Worm (Caenorhabditis elegans) whole organism, L2 larva: Measurements from ENCODE around the gene T06E8.2.

Source experiments
- C34F6.9 ChIP-seq: fragments of 150-350 bp; optimal IDR thresholded peaks from 2 replicates; lab custom pipeline; 2014; ENCODE audit warnings: missing biosample characterization, missing genetic modification characterization
- F13H6.1 ChIP-seq: sonication (generic microtip); optimal IDR thresholded peaks from 2 replicates; lab custom pipeline; 2016; ENCODE audit warnings: missing genetic modification characterization, missing compliant biosample characterization
- R02D3.7 ChIP-seq: fragments of 150-350 bp; optimal IDR thresholded peaks from 2 replicates; lab custom pipeline; 2014; ENCODE audit warnings: missing biosample characterization, missing genetic modification characterization
- Y55F3AM.14 ChIP-seq: fragments of 200-800 bp; sonication (Bioruptor generic); optimal IDR thresholded peaks from 2 replicates; lab custom pipeline; 2018; ENCODE audit warnings: mild to moderate bottlenecking, missing genetic modification characterization, missing compliant biosample characterization
- ZK546.5 ChIP-seq: sonication (generic microtip); optimal IDR thresholded peaks from 2 replicates; lab custom pipeline; 2017; ENCODE audit warnings: missing biosample characterization, missing genetic modification characterization
- alr-1 ChIP-seq: fragments of 150-350 bp; optimal IDR thresholded peaks from 2 replicates; lab custom pipeline; 2014; ENCODE audit warnings: missing biosample characterization, missing genetic modification characterization
- aly-2 ChIP-seq: fragments of 150-350 bp; optimal IDR thresholded peaks from 2 replicates; lab custom pipeline; 2014; ENCODE audit warnings: missing biosample characterization, missing genetic modification characterization
- ama-1 ChIP-seq: fragments of 150-350 bp; optimal IDR thresholded peaks from 2 replicates; lab custom pipeline; 2018; ENCODE audit warnings: inconsistent platforms
- blmp-1 ChIP-seq: sonication (generic microtip); optimal IDR thresholded peaks from 2 replicates; lab custom pipeline; 2017; ENCODE audit warnings: missing genetic modification characterization, mild to moderate bottlenecking, missing compliant biosample characterization, antibody characterized with exemption, moderate library complexity; ENCODE audit not compliant: insufficient read depth
- ceh-16 ChIP-seq: fragments of 150-350 bp; optimal IDR thresholded peaks from 2 replicates; lab custom pipeline; 2014; ENCODE audit warnings: missing biosample characterization, missing genetic modification characterization
- ceh-82 ChIP-seq: fragments of 150-350 bp; optimal IDR thresholded peaks from 2 replicates; lab custom pipeline; 2014; ENCODE audit warnings: missing biosample characterization, missing genetic modification characterization
- crh-2 ChIP-seq: sonication (generic microtip); optimal IDR thresholded peaks from 2 replicates; lab custom pipeline; 2017; ENCODE audit warnings: missing biosample characterization, missing genetic modification characterization
- dmd-4 ChIP-seq: sonication (generic microtip); optimal IDR thresholded peaks from 2 replicates; lab custom pipeline; 2017; ENCODE audit warnings: missing biosample characterization, missing genetic modification characterization
- egl-27 ChIP-seq: sonication (generic microtip); optimal IDR thresholded peaks from 3 replicates; lab custom pipeline; 2017; ENCODE audit warnings: missing biosample characterization, missing genetic modification reagents, missing genetic modification characterization
- elt-1 ChIP-seq: fragments of 150-350 bp; optimal IDR thresholded peaks from 2 replicates; lab custom pipeline; 2014; ENCODE audit warnings: missing biosample characterization, missing genetic modification characterization
- elt-3 ChIP-seq: sonication (generic microtip); optimal IDR thresholded peaks from 2 replicates; lab custom pipeline; 2017; ENCODE audit warnings: missing biosample characterization, missing genetic modification characterization
- fos-1 ChIP-seq: fragments of 150-350 bp; optimal IDR thresholded peaks from 2 replicates; lab custom pipeline; 2014; ENCODE audit warnings: missing biosample characterization, missing genetic modification characterization
- gmeb-1 ChIP-seq: fragments of 150-350 bp; optimal IDR thresholded peaks from 2 replicates; lab custom pipeline; 2014; ENCODE audit warnings: missing biosample characterization, missing genetic modification characterization
- lin-11 ChIP-seq: fragments of 150-350 bp; sonication (generic microtip); optimal IDR thresholded peaks from 2 replicates; lab custom pipeline; 2014; ENCODE audit warnings: missing biosample characterization, missing genetic modification characterization, inconsistent platforms, mixed read lengths
- lin-13 ChIP-seq: fragments of 150-350 bp; optimal IDR thresholded peaks from 2 replicates; lab custom pipeline; 2014; ENCODE audit warnings: missing biosample characterization, missing genetic modification reagents, missing genetic modification characterization
- lin-39 ChIP-seq: fragments of 150-350 bp; optimal IDR thresholded peaks from 2 replicates; lab custom pipeline; 2014; ENCODE audit warnings: missing biosample characterization, missing genetic modification reagents, missing genetic modification characterization
- lsy-2 ChIP-seq, 2 experiments: fragments of 150-350 bp in 1 of 2; sonication (generic microtip) in 1 of 2; optimal IDR thresholded peaks; 2 replicates each; lab custom pipeline; 2014 to 2017; ENCODE audit warnings: missing biosample characterization in 2 of 2, missing genetic modification characterization in 2 of 2
- mab-5 ChIP-seq: fragments of 150-350 bp; optimal IDR thresholded peaks from 2 replicates; lab custom pipeline; 2014; ENCODE audit warnings: missing biosample characterization, missing genetic modification characterization
- mbf-1 ChIP-seq: sonication (generic microtip); optimal IDR thresholded peaks from 2 replicates; lab custom pipeline; 2017; ENCODE audit warnings: missing biosample characterization, missing genetic modification characterization
- mdl-1 ChIP-seq, 2 experiments: fragments of 150-350 bp in 1 of 2; sonication (generic microtip) in 1 of 2; optimal IDR thresholded peaks; 2 replicates each; lab custom pipeline; 2017; ENCODE audit warnings: missing biosample characterization in 2 of 2, missing genetic modification characterization in 2 of 2
- nhr-10 ChIP-seq: sonication (generic microtip); optimal IDR thresholded peaks from 2 replicates; lab custom pipeline; 2017; ENCODE audit warnings: missing biosample characterization, missing genetic modification characterization
- nhr-11 ChIP-seq: fragments of 150-350 bp; optimal IDR thresholded peaks from 2 replicates; lab custom pipeline; 2014; ENCODE audit warnings: missing biosample characterization, missing genetic modification characterization
- nhr-12 ChIP-seq: fragments of 150-350 bp; optimal IDR thresholded peaks from 2 replicates; lab custom pipeline; 2014; ENCODE audit warnings: missing biosample characterization, missing genetic modification characterization
- nhr-129 ChIP-seq: fragments of 150-350 bp; optimal IDR thresholded peaks from 2 replicates; lab custom pipeline; 2014; ENCODE audit warnings: missing biosample characterization, missing genetic modification characterization
- nhr-21 ChIP-seq: fragments of 150-350 bp; optimal IDR thresholded peaks from 2 replicates; lab custom pipeline; 2014; ENCODE audit warnings: missing biosample characterization, missing genetic modification characterization
- nhr-23 ChIP-seq: fragments of 150-350 bp; optimal IDR thresholded peaks from 2 replicates; lab custom pipeline; 2014; ENCODE audit warnings: missing biosample characterization, missing genetic modification reagents, missing genetic modification characterization
- nhr-237 ChIP-seq: fragments of 150-350 bp; optimal IDR thresholded peaks from 2 replicates; lab custom pipeline; 2014; ENCODE audit warnings: missing biosample characterization, missing genetic modification characterization
- nhr-25 ChIP-seq: fragments of 150-350 bp; sonication (generic microtip); optimal IDR thresholded peaks from 3 replicates; lab custom pipeline; 2014; ENCODE audit warnings: missing biosample characterization, missing genetic modification characterization
- nhr-6 ChIP-seq: fragments of 150-350 bp; optimal IDR thresholded peaks from 2 replicates; lab custom pipeline; 2014; ENCODE audit warnings: missing biosample characterization, missing genetic modification characterization
- nhr-77 ChIP-seq: fragments of 150-350 bp; optimal IDR thresholded peaks from 2 replicates; lab custom pipeline; 2014; ENCODE audit warnings: missing biosample characterization, missing genetic modification characterization
- peb-1 ChIP-seq: fragments of 150-350 bp; optimal IDR thresholded peaks from 2 replicates; lab custom pipeline; 2014; ENCODE audit warnings: missing biosample characterization, missing genetic modification characterization
- sem-4 ChIP-seq: fragments of 150-350 bp; optimal IDR thresholded peaks from 2 replicates; lab custom pipeline; 2014; ENCODE audit warnings: missing biosample characterization, missing genetic modification reagents, missing genetic modification characterization
- skn-1 ChIP-seq: sonication (generic microtip); optimal IDR thresholded peaks from 2 replicates; lab custom pipeline; 2017; ENCODE audit warnings: missing biosample characterization, missing genetic modification characterization
- sma-3 ChIP-seq: sonication (generic microtip); optimal IDR thresholded peaks from 2 replicates; lab custom pipeline; 2016; ENCODE audit warnings: missing genetic modification reagents, missing genetic modification characterization, missing compliant biosample characterization
- sma-9 ChIP-seq, 2 experiments: fragments of 150-350 bp in 1 of 2; sonication (generic microtip) in 1 of 2; optimal IDR thresholded peaks; 2 replicates each; lab custom pipeline; 2014 to 2016; ENCODE audit warnings: missing genetic modification characterization in 2 of 2, mild to moderate bottlenecking in 1 of 2, missing biosample characterization in 1 of 2, missing compliant biosample characterization in 1 of 2, missing genetic modification reagents in 1 of 2, moderate library complexity in 1 of 2
- snpc-4 ChIP-seq: fragments of 150-350 bp; optimal IDR thresholded peaks from 2 replicates; lab custom pipeline; 2014; ENCODE audit warnings: missing biosample characterization, missing genetic modification characterization
- unc-39 ChIP-seq: fragments of 150-350 bp; optimal IDR thresholded peaks from 2 replicates; lab custom pipeline; 2014; ENCODE audit warnings: missing biosample characterization, missing genetic modification characterization
- unc-55 ChIP-seq: fragments of 150-350 bp; sonication (generic microtip); optimal IDR thresholded peaks from 3 replicates; lab custom pipeline; 2014; ENCODE audit warnings: missing biosample characterization, missing genetic modification reagents, missing genetic modification characterization
- unc-62 ChIP-seq: fragments of 150-350 bp; optimal IDR thresholded peaks from 2 replicates; lab custom pipeline; 2014; ENCODE audit warnings: missing biosample characterization, missing genetic modification reagents, missing genetic modification characterization
- zag-1 ChIP-seq: fragments of 150-350 bp; optimal IDR thresholded peaks from 2 replicates; lab custom pipeline; 2014; ENCODE audit warnings: missing biosample characterization, missing genetic modification characterization
- ztf-1 ChIP-seq: fragments of 200-800 bp; sonication (Bioruptor generic); conservative IDR thresholded peaks from 2 replicates; pipeline ENCODE4 v1.3.6; 2022; ENCODE audit warnings: missing genetic modification characterization, missing compliant biosample characterization
- ztf-11 ChIP-seq: sonication (generic microtip); optimal IDR thresholded peaks from 2 replicates; lab custom pipeline; 2017; ENCODE audit warnings: missing biosample characterization, missing genetic modification characterization
- ztf-4 ChIP-seq: fragments of 150-350 bp; optimal IDR thresholded peaks from 2 replicates; lab custom pipeline; 2014; ENCODE audit warnings: missing biosample characterization, missing genetic modification characterization

Gene T06E8.2

ce11 chrV:10041484-10041883, 5.3 kb upstream of the T06E8.2 start:
- no peak for TF ChIP-seq lin-39 (tag; lab: Kevin White, UChicago)
- TF ChIP-seq ZK546.5 (tag; lab: Kevin White, UChicago): no peak
- TF ChIP-seq sma-9 (GFP tag; optimal IDR thresholded peaks at IDR 0.05; lab: Kevin White, UChicago): peak; percentile 3
- no peak for TF ChIP-seq sma-9 (tag; optimal IDR thresholded peaks at IDR 0.05; lab: Kevin White, UChicago)
- no peak for TF ChIP-seq dmd-4 (tag; lab: Kevin White, UChicago)
- TF ChIP-seq nhr-11 (tag; lab: Kevin White, UChicago): no peak
- TF ChIP-seq ceh-82 (tag; lab: Kevin White, UChicago): no peak
- no peak for TF ChIP-seq nhr-12 (tag; lab: Kevin White, UChicago)
- no peak for TF ChIP-seq nhr-77 (tag; lab: Kevin White, UChicago)
- TF ChIP-seq ztf-1 (GFP tag; lab: Robert Waterston, UW): no peak
- no peak for TF ChIP-seq nhr-25 (tag; lab: Kevin White, UChicago)
- no peak for TF ChIP-seq ztf-4 (tag; lab: Kevin White, UChicago)
- TF ChIP-seq unc-55 (GFP tag; lab: Kevin White, UChicago): peak; percentile 65
- peak; percentile 42 for TF ChIP-seq nhr-6
- no peak for TF ChIP-seq nhr-21 (tag; lab: Kevin White, UChicago)
- peak; percentile 17 to 64 for TF ChIP-seq lsy-2 (tag; optimal IDR thresholded peaks at IDR 0.05; lab: Kevin White, UChicago)
- TF ChIP-seq crh-2: peak; percentile 24
- no peak for TF ChIP-seq aly-2
- TF ChIP-seq F13H6.1 (tag; lab: Kevin White, UChicago): peak; percentile 47
- no peak for TF ChIP-seq zag-1 (tag; lab: Kevin White, UChicago)
- TF ChIP-seq gmeb-1: no peak
- TF ChIP-seq elt-1 (tag; lab: Kevin White, UChicago): no peak
- no peak for TF ChIP-seq Y55F3AM.14
- no peak for TF ChIP-seq peb-1 (tag; lab: Kevin White, UChicago)
- peak; percentile 31 for TF ChIP-seq blmp-1 (tag; lab: Kevin White, UChicago)
- TF ChIP-seq ztf-11 (tag; lab: Kevin White, UChicago): no peak
- TF ChIP-seq C34F6.9 (tag; lab: Kevin White, UChicago): peak; percentile 52
- no peak for TF ChIP-seq mbf-1 (tag; lab: Kevin White, UChicago)
- TF ChIP-seq ama-1: no peak
- no peak for TF ChIP-seq skn-1 (tag; lab: Kevin White, UChicago)
- no peak for TF ChIP-seq nhr-237
- no peak for TF ChIP-seq nhr-23
- TF ChIP-seq unc-39 (tag; lab: Kevin White, UChicago): no peak
- TF ChIP-seq R02D3.7 (tag; lab: Kevin White, UChicago): no peak
- TF ChIP-seq alr-1 (tag; lab: Kevin White, UChicago): no peak
- no peak for TF ChIP-seq nhr-10 (tag; lab: Kevin White, UChicago)
- TF ChIP-seq fos-1 (tag; lab: Kevin White, UChicago): no peak
- peak in 1 of 2 experiments; percentile 29 for TF ChIP-seq mdl-1 (tag; optimal IDR thresholded peaks at IDR 0.05; lab: Kevin White, UChicago)
- TF ChIP-seq sma-3 (GFP tag; lab: Kevin White, UChicago): no peak
- TF ChIP-seq ceh-16 (tag; lab: Kevin White, UChicago): no peak
- TF ChIP-seq egl-27 (tag; lab: Kevin White, UChicago): no peak
- peak; percentile 2 for TF ChIP-seq snpc-4 (tag; lab: Kevin White, UChicago)
- TF ChIP-seq unc-62: no peak
- peak; percentile 67 for TF ChIP-seq nhr-129 (tag; lab: Kevin White, UChicago)
- TF ChIP-seq sem-4 (tag; lab: Kevin White, UChicago): peak; percentile 28
- TF ChIP-seq elt-3 (tag; lab: Kevin White, UChicago): no peak
- no peak for TF ChIP-seq mab-5 (tag; lab: Kevin White, UChicago)
- no peak for TF ChIP-seq lin-13 (GFP tag; lab: Kevin White, UChicago)
- TF ChIP-seq lin-11 (tag; lab: Kevin White, UChicago): no peak
- TF ChIP-seq, all 48 proteins: peak for 12
